Worm (Caenorhabditis elegans) whole organism, L4/young adult: ENCODE results near the gene nhr-63.

Source experiments
- W03F9.2 ChIP-seq: fragments of 150-350 bp; optimal IDR thresholded peaks from 2 replicates; lab custom pipeline; 2014; ENCODE audit warnings: missing biosample characterization, missing genetic modification characterization
- dao-5 ChIP-seq: sonication (generic microtip); optimal IDR thresholded peaks from 2 replicates; lab custom pipeline; 2016; ENCODE audit warnings: missing genotype, missing genetic modification characterization, moderate library complexity, missing compliant biosample characterization
- him-1 ChIP-seq: sonication (generic microtip); optimal IDR thresholded peaks from 2 replicates; lab custom pipeline; 2016; ENCODE audit warnings: missing genotype, missing genetic modification reagents, missing genetic modification characterization, missing compliant biosample characterization

- no peak for TF ChIP-seq him-1 (tag; lab: Kevin White, UChicago)
- TF ChIP-seq dao-5 (tag; lab: Kevin White, UChicago): no peak
- no peak for TF ChIP-seq W03F9.2 (tag; lab: Kevin White, UChicago)
These were observed 45.1 kb downstream of the nhr-63 start, which contains the start of gene str-198 for ce11 chrV:16047508-16047907.
